Fruit fly (Drosophila melanogaster) whole organism, prepupa: ENCODE results near the gene Glg1.

Experiments
- CG16779 ChIP-seq: fragments of 200-800 bp; sonication (Bioruptor generic); optimal IDR thresholded peaks from 3 replicates; lab custom pipeline; 2017; ENCODE audit warnings: missing biosample characterization, mild to moderate bottlenecking, missing genetic modification characterization
- Hr4 ChIP-seq: fragments of 200-800 bp; sonication (Bioruptor generic); optimal IDR thresholded peaks from 3 replicates; lab custom pipeline; 2016; ENCODE audit warnings: missing biosample characterization, missing genetic modification characterization

DNA sequence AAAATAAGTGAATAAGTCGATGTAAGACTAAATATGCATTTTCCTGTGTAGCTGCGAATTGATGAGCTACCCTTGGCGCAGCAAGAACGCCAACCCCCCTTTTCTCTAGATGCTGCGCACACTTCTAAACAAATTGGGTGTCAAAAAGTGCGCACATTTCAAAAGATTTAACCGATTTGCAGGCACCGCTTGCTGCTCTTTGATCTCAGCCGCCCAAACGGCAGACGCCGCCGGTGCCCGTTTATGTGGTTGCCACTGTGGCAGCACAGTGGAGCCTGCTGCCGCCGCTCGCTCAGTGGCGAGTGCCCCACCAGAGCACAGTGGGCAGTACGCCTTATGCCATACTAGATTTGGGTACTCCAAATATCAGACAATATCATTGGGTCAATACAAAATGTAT is 56.9 kb downstream of the Glg1 start:
- TF ChIP-seq CG16779 (tag; lab: Kevin White, UChicago) (no peak), Hr4 (GFP tag; lab: Kevin White, UChicago) (no peak)
